Worm (Caenorhabditis elegans) whole organism, midembryonic: ENCODE data around the gene eral-1.

Experiments used
- T22C8.4 ChIP-seq: fragments of 200-800 bp; sonication (Bioruptor generic); IDR thresholded peaks from 2 replicates; pipeline ENCODE4 v1.3.6; 2022; ENCODE audit warnings: missing genetic modification characterization, missing compliant biosample characterization
- cog-1 ChIP-seq: sonication (generic microtip); optimal IDR thresholded peaks from 2 replicates; lab custom pipeline; 2016; ENCODE audit warnings: missing genetic modification characterization, missing compliant biosample characterization
- flt-1 ChIP-seq: fragments of 200-800 bp; sonication (Bioruptor generic); IDR thresholded peaks from 2 replicates; pipeline ENCODE4 v1.3.6; 2022; ENCODE audit warnings: missing genetic modification characterization, missing compliant biosample characterization
- klf-2 ChIP-seq: fragments of 200-800 bp; sonication (Bioruptor generic); conservative IDR thresholded peaks from 2 replicates; pipeline ENCODE4 v1.3.6; 2022; ENCODE audit warnings: missing genetic modification reagents, missing genetic modification characterization, missing compliant biosample characterization
- med-1 ChIP-seq: sonication (generic microtip); optimal IDR thresholded peaks from 2 replicates; lab custom pipeline; 2017; ENCODE audit warnings: missing genetic modification characterization, mild to moderate bottlenecking, missing compliant biosample characterization, antibody characterized with exemption, missing genetic modification reagents; ENCODE audit not compliant: insufficient read depth
- tab-1 ChIP-seq: fragments of 200-800 bp; sonication (Bioruptor generic); IDR thresholded peaks from 2 replicates; pipeline ENCODE4 v1.3.6; 2022; ENCODE audit warnings: missing genetic modification characterization, missing compliant biosample characterization
- ztf-29 ChIP-seq: fragments of 200-800 bp; sonication (Bioruptor generic); IDR thresholded peaks from 2 replicates; pipeline ENCODE4 v1.3.6; 2022; ENCODE audit warnings: missing genetic modification reagents, missing genetic modification characterization, missing compliant biosample characterization

DNA sequence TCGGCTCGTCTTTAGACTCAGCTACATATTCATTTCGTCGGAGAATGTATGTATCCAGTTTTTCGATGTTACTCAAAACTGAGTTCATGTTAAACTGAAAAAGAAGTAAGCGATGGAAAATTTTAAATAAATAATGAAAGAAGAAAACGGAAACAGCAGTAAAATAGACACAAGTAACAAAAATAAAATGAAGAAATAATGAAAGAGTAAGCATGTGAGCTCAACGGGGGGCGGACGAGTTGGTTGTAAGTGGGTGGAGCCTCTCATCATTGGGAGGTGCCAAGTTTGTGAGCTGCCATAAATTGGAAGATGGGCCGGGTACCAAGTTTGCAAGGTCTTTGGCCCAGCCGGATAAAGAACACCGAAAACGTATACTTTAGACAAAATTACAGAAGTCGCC lies 6.1 kb downstream of the eral-1 start, which contains the start of gene wee-1.1:
- TF ChIP-seq med-1 (GFP tag; lab: Kevin White, UChicago), result no peak
- no peak for TF ChIP-seq tab-1
- TF ChIP-seq klf-2, result no peak
- TF ChIP-seq cog-1 (tag; lab: Kevin White, UChicago), result no peak
- TF ChIP-seq ztf-29, result no peak
- TF ChIP-seq flt-1, result no peak
- TF ChIP-seq T22C8.4, result no peak
